Worm (Caenorhabditis elegans) whole organism, mixed stage, embryonic: ENCODE measurements around the gene F16F9.4.

ENCODE experiments used
- blmp-1 ChIP-seq: fragments of 150-350 bp; optimal IDR thresholded peaks from 2 replicates; lab custom pipeline; 2014; ENCODE audit warnings: missing biosample characterization, missing genetic modification characterization
- ceh-39 ChIP-seq: fragments of 150-350 bp; optimal IDR thresholded peaks from 2 replicates; lab custom pipeline; 2014; ENCODE audit warnings: missing biosample characterization, missing genetic modification characterization
- ceh-43 ChIP-seq: fragments of 200-800 bp; sonication (Bioruptor generic); optimal IDR thresholded peaks from 2 replicates; lab custom pipeline; 2018; ENCODE audit warnings: mild to moderate bottlenecking, missing genetic modification characterization, moderate library complexity, missing compliant biosample characterization
- ceh-83 ChIP-seq: fragments of 200-800 bp; sonication (Bioruptor generic); optimal IDR thresholded peaks from 2 replicates; lab custom pipeline; 2018; ENCODE audit warnings: mild to moderate bottlenecking, missing genetic modification characterization, missing compliant biosample characterization
- ces-1 ChIP-seq: fragments of 150-350 bp; optimal IDR thresholded peaks from 2 replicates; lab custom pipeline; 2014; ENCODE audit warnings: missing biosample characterization, missing genetic modification reagents, missing genetic modification characterization
- cnd-1 ChIP-seq: fragments of 200-800 bp; sonication (Bioruptor generic); optimal IDR thresholded peaks from 2 replicates; lab custom pipeline; 2018; ENCODE audit warnings: mild to moderate bottlenecking, missing genetic modification characterization, missing compliant biosample characterization
- drap-1 ChIP-seq: fragments of 200-800 bp; sonication (Bioruptor generic); optimal IDR thresholded peaks from 3 replicates; lab custom pipeline; 2018; ENCODE audit warnings: mild to moderate bottlenecking, missing genetic modification characterization, missing compliant biosample characterization
- elt-3 ChIP-seq: fragments of 150-350 bp; optimal IDR thresholded peaks from 2 replicates; lab custom pipeline; 2014; ENCODE audit warnings: missing biosample characterization, missing genetic modification characterization
- hlh-1 ChIP-seq: fragments of 150-350 bp; optimal IDR thresholded peaks from 2 replicates; lab custom pipeline; 2014; ENCODE audit warnings: missing biosample characterization, missing genetic modification reagents, missing genetic modification characterization
- lin-13 ChIP-seq: fragments of 150-350 bp; optimal IDR thresholded peaks from 2 replicates; lab custom pipeline; 2014; ENCODE audit warnings: missing biosample characterization, missing genetic modification characterization
- lsy-2 ChIP-seq: fragments of 150-350 bp; optimal IDR thresholded peaks from 2 replicates; lab custom pipeline; 2014; ENCODE audit warnings: missing biosample characterization, missing genetic modification characterization
- mab-5 ChIP-seq: fragments of 150-350 bp; optimal IDR thresholded peaks from 2 replicates; lab custom pipeline; 2014; ENCODE audit warnings: missing biosample characterization, missing genetic modification characterization
- mls-2 ChIP-seq: sonication (generic microtip); optimal IDR thresholded peaks from 2 replicates; lab custom pipeline; 2016; ENCODE audit warnings: mild to moderate bottlenecking, missing genetic modification characterization, moderate library complexity, missing compliant biosample characterization
- nhr-12 ChIP-seq: fragments of 150-350 bp; optimal IDR thresholded peaks from 2 replicates; lab custom pipeline; 2014; ENCODE audit warnings: missing biosample characterization, missing genetic modification characterization
- nhr-2 ChIP-seq: fragments of 150-350 bp; optimal IDR thresholded peaks from 2 replicates; lab custom pipeline; 2014; ENCODE audit warnings: missing biosample characterization, missing genetic modification characterization
- nhr-237 ChIP-seq: fragments of 150-350 bp; optimal IDR thresholded peaks from 2 replicates; lab custom pipeline; 2014; ENCODE audit warnings: missing biosample characterization, missing genetic modification characterization
- nhr-28 ChIP-seq: fragments of 150-350 bp; optimal IDR thresholded peaks from 2 replicates; lab custom pipeline; 2014; ENCODE audit warnings: missing biosample characterization, missing genetic modification characterization
- nhr-76 ChIP-seq: sonication (generic microtip); optimal IDR thresholded peaks from 2 replicates; lab custom pipeline; 2017; ENCODE audit warnings: missing biosample characterization, missing genetic modification characterization
- sem-2 ChIP-seq: fragments of 200-800 bp; sonication (Bioruptor generic); optimal IDR thresholded peaks from 2 replicates; lab custom pipeline; 2018; ENCODE audit warnings: mild to moderate bottlenecking, missing genetic modification characterization, missing compliant biosample characterization
- snpc-4 ChIP-seq: fragments of 150-350 bp; optimal IDR thresholded peaks from 2 replicates; lab custom pipeline; 2014; ENCODE audit warnings: missing biosample characterization, missing genetic modification characterization
- sptf-1 ChIP-seq: sonication (generic microtip); optimal IDR thresholded peaks from 2 replicates; lab custom pipeline; 2017; ENCODE audit warnings: mild to moderate bottlenecking, missing genetic modification characterization, moderate library complexity, missing compliant biosample characterization
- tbx-8 ChIP-seq: fragments of 200-800 bp; sonication (Bioruptor generic); optimal IDR thresholded peaks from 2 replicates; lab custom pipeline; 2018; ENCODE audit warnings: mild to moderate bottlenecking, missing genetic modification characterization, moderate library complexity, missing compliant biosample characterization
- unc-120 ChIP-seq: sonication (generic microtip); optimal IDR thresholded peaks from 2 replicates; lab custom pipeline; 2017; ENCODE audit warnings: missing genetic modification characterization, missing compliant biosample characterization; ENCODE audit not compliant: poor library complexity, severe bottlenecking
- zip-8 ChIP-seq: fragments of 150-350 bp; optimal IDR thresholded peaks from 2 replicates; lab custom pipeline; 2014; ENCODE audit warnings: missing biosample characterization, missing genetic modification characterization
- ztf-11 ChIP-seq: fragments of 150-350 bp; optimal IDR thresholded peaks from 2 replicates; lab custom pipeline; 2014; ENCODE audit warnings: missing biosample characterization, missing genetic modification characterization

Gene F16F9.4

DNA sequence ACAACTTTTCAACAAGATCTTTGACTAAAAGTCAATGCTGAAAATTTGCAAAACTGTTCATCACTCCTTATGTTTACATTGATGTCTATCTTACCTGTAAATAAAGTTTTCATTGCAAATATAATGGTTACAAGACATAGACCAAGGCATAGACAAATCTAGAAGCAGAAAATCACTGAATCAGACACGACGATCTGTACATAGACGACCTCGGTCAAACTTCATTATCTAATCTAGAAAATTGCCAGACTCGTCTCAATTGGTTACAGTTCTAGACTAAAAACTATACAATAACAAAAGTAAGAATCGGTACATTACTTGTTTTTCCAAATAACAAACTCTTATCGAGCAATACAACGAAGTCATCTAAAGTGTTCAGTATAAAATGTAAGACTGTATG is 37.8 kb upstream of the F16F9.4 start, which contains the start of gene grd-4:
TSS of gene grd-4 (plus strand) at position 301 of the 400 bp plus-strand sequence.
- TF ChIP-seq ceh-43, result no peak
- TF ChIP-seq snpc-4 (tag; lab: Kevin White, UChicago), result no peak
- TF ChIP-seq zip-8 (tag; lab: Kevin White, UChicago), result no peak

DNA sequence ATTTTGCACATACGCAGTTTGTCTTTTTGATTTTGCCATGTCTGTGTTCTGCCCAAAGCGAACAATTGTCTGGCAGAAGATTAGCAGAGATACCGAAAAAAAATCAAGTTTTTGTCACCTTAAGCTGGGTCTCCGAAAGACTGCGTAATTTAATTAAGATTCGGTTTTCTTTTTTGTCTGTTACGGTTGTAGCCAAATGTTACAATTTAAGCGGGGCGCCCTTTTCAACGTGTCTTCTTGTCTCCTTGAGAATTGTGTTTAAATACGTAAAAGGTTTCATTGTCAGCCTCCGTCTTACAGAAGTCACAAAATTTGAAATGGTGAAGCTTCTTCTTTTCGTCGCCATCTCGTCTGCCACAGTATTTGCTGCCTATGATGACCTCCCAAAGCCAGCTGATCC is 36.6 kb upstream of the F16F9.4 start, which contains the start of gene grd-14:
TSS of gene grd-14 (plus strand) at position 301 of the 400 bp plus-strand sequence.
- TF ChIP-seq ceh-39, result no peak
- no peak for TF ChIP-seq elt-3 (tag; lab: Kevin White, UChicago)

DNA sequence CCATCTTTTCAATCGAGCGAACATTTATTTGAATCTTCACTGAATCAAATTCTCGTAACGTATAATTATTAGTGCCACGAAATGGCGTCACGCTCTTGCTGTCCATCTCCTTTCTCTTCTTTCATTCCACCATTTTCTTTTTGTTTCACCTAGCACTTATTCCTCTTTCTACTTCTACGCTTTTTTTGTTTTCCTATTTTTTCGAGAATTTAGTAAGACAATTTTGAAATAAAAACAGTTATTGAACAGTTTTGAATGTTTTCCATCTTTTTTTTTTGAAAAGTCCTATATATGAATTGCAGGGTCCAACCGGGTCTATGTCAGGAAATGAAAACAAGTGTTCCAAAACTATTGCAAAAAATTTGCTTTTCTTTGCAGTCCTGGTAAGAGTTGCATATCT is 31.8 kb upstream of the F16F9.4 start, which contains the start of gene T01B10.5:
TSS of gene T01B10.5 (plus strand) at position 301 of the 400 bp plus-strand sequence.
- no peak for TF ChIP-seq ceh-43
- TF ChIP-seq lsy-2 (tag; lab: Kevin White, UChicago), result no peak
- no peak for TF ChIP-seq zip-8 (tag; lab: Kevin White, UChicago)
- no peak for TF ChIP-seq nhr-76
- no peak for TF ChIP-seq unc-120 (tag; lab: Kevin White, UChicago)
- no peak for TF ChIP-seq nhr-12
- no peak for TF ChIP-seq blmp-1 (tag; lab: Kevin White, UChicago)
- TF ChIP-seq elt-3 (tag; lab: Kevin White, UChicago), result no peak

DNA sequence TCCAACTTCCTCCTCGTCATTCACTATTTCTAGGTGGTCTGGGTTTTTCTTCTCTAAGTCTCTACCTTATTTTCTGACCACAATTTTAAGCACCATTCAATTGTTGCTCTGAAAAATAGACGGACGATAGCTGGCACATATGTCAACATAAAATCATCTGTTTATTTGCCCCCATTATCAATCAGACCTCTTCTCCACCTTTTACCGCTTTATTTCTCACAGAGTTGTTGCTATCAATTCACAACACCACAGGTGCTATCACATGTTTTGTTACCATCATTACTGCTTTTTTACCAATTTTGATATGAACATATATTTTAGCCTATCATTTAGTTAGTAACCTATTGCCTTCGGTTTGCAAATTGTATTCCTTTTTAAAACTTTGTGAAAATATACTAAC is 29.6 kb upstream of the F16F9.4 start:
- TF ChIP-seq mab-5 (tag; lab: Kevin White, UChicago) (no peak), nhr-12 (no peak), ceh-39 (no peak), zip-8 (tag; lab: Kevin White, UChicago) (no peak), lin-13 (no peak), snpc-4 (tag; lab: Kevin White, UChicago) (no peak), tbx-8 (GFP tag; lab: Kevin White, UChicago) (no peak), sptf-1 (tag; lab: Kevin White, UChicago) (no peak), lsy-2 (tag; lab: Kevin White, UChicago) (no peak)

DNA sequence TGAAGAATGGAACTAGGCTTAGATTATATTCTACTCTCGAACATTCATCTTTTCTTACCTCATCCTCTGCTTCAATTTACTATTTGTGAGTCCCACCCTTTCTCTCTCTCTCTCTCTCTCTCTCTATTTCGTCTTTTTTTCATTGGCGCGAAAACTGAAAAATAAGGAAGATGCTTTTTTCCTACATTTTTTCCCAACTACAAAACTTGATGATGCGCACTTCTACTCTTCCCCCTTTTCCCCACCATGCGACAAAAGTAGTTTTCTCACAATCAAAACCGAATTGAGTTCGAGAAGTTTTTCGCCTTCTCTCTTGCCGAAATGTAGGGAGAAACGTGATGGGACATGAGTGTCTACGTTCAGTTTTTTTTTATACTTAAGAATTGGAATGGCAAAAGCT is 26.7 kb upstream of the F16F9.4 start:
- no peak for TF ChIP-seq mab-5 (tag; lab: Kevin White, UChicago)
- peak; percentile 29 for TF ChIP-seq ces-1 (GFP tag; lab: Kevin White, UChicago)

DNA sequence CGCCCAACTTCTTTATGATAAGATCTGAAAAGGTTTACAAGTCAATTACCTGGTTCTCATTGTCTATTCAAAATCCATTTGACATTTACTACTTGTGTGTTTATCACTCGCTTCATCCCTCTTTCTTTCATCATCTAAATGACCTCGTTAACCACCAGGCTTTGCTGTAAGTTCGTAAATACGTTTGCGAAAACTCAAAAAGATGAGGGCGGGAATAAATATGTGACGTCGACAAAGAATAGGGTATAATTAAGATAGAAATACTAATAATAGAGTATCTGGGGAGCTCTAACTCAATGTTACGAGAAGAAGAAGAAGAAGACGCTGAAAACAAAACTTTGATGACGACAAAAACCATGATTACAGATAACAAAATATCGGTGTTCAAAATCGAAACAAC is 26.3 kb upstream of the F16F9.4 start:
- TF ChIP-seq unc-120 (tag; lab: Kevin White, UChicago) (no peak), ztf-11 (no peak), drap-1 (no peak), ceh-83 (GFP tag; lab: Kevin White, UChicago) (no peak), nhr-2 (no peak), nhr-28 (tag; lab: Kevin White, UChicago) (no peak), elt-3 (tag; lab: Kevin White, UChicago) (no peak), hlh-1 (tag; lab: Kevin White, UChicago) (no peak)
- TF ChIP-seq, all 35 proteins: peak for 0

DNA sequence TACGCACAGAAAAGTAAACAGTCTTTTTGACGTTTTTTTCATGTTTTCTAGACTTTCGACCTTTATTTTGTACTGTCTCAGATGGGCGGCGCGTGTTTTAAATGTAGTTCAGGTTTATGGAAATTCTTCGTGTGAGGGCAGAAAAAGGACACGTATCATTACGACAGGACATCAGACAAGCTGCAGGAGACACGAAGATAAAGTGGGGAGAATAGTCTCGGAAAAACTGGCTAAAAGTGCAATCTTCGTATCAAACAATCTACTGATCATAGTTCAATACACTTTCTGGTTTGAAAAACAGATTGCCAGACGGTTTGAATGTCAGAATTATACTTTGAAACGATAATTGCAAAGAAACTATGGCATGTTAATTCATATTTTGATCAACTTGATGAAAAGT is 22.2 kb upstream of the F16F9.4 start:
- TF ChIP-seq sem-2 (GFP tag; lab: Kevin White, UChicago), result no peak
- no peak for TF ChIP-seq ces-1 (GFP tag; lab: Kevin White, UChicago)
- no peak for TF ChIP-seq lin-13
- TF ChIP-seq unc-120 (tag; lab: Kevin White, UChicago), result no peak
- no peak for TF ChIP-seq mls-2 (tag; lab: Kevin White, UChicago)

DNA sequence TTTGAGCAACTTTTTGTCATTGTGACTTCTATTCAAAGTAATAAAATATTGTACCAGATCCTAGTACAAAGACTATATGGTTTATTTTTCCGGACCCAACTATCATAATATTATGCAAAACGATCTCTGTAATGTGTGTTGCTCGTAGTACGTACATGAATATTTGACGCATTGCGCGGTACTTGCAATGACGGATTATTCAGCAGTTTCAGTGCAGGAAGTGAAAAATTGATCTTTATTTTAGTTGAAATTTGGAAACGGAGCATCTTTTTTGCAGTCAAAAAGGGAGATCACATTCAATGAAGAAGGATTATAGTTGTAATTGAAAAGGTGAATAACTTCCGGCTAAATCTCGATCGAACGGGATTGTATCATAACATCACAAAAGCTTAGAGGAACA is 20.8 kb upstream of the F16F9.4 start:
- TF ChIP-seq ceh-83 (GFP tag; lab: Kevin White, UChicago), result no peak
- no peak for TF ChIP-seq nhr-237 (tag; lab: Kevin White, UChicago)
- TF ChIP-seq tbx-8 (GFP tag; lab: Kevin White, UChicago), result no peak
- TF ChIP-seq mab-5 (tag; lab: Kevin White, UChicago), result no peak
- TF ChIP-seq drap-1, result no peak
- TF ChIP-seq cnd-1 (tag; lab: Kevin White, UChicago), result no peak
- TF ChIP-seq nhr-28 (tag; lab: Kevin White, UChicago), result no peak
- TF ChIP-seq nhr-2, result no peak
- TF ChIP-seq ceh-39, result no peak
- TF ChIP-seq hlh-1 (tag; lab: Kevin White, UChicago), result no peak
- no peak for TF ChIP-seq ceh-43
- TF ChIP-seq nhr-76, result no peak
- TF ChIP-seq lin-13, result no peak
